Fruit fly (Drosophila melanogaster) whole organism, embryonic: ENCODE results near the gene CG15876.

Experiments used
- Awh ChIP-seq: fragments of 200-800 bp; sonication (Bioruptor generic); IDR thresholded peaks from 2 replicates; pipeline ENCODE4, ENCODE4 v1.3.6; 2022; ENCODE audit warnings: missing biosample characterization, missing genetic modification characterization
- BEAF-32 ChIP-seq: fragments of 200-800 bp; sonication (Bioruptor generic); optimal IDR thresholded peaks from 3 replicates; lab custom pipeline; 2017; ENCODE audit warnings: missing biosample characterization, missing genetic modification characterization, mild to moderate bottlenecking, moderate library complexity, missing genetic modification reagents
- CG10565 ChIP-seq: fragments of 200-800 bp; sonication (Bioruptor generic); optimal IDR thresholded peaks from 3 replicates; lab custom pipeline; 2016; ENCODE audit warnings: missing biosample characterization, mild to moderate bottlenecking, missing genetic modification characterization
- CG11093 ChIP-seq: fragments of 200-800 bp; sonication (Bioruptor generic); IDR thresholded peaks from 3 replicates; pipeline ENCODE4 v1.3.6; 2022; ENCODE audit warnings: missing biosample characterization, missing genetic modification characterization
- CG11247 ChIP-seq: fragments of 200-800 bp; sonication (Bioruptor generic); IDR thresholded peaks from 2 replicates; pipeline ENCODE4 v1.3.6; 2022; ENCODE audit warnings: missing biosample characterization, missing genetic modification characterization
- CG12391 ChIP-seq: fragments of 200-800 bp; sonication (Bioruptor generic); optimal IDR thresholded peaks from 3 replicates; lab custom pipeline; 2018; ENCODE audit warnings: missing biosample characterization, mild to moderate bottlenecking, missing genetic modification characterization, moderate library complexity
- CG14441 ChIP-seq: fragments of 200-800 bp; sonication (Bioruptor generic); IDR thresholded peaks from 2 replicates; pipeline ENCODE4 v1.3.6; 2022; ENCODE audit warnings: missing biosample characterization, missing genetic modification characterization
- CG15696 ChIP-seq: fragments of 200-800 bp; sonication (Bioruptor generic); optimal IDR thresholded peaks from 2 replicates; lab custom pipeline; 2019; ENCODE audit warnings: missing biosample characterization, mild to moderate bottlenecking, missing genetic modification characterization, moderate library complexity
- CG17359 ChIP-seq: fragments of 200-800 bp; sonication (Bioruptor generic); optimal IDR thresholded peaks from 3 replicates; lab custom pipeline; 2018; ENCODE audit warnings: missing biosample characterization, mild to moderate bottlenecking, missing genetic modification characterization, moderate library complexity
- CG2889 ChIP-seq: fragments of 200-800 bp; sonication (Bioruptor generic); IDR thresholded peaks from 3 replicates; pipeline ENCODE4 v1.3.6; 2022; ENCODE audit warnings: missing biosample characterization, missing genetic modification characterization
- CG3838 ChIP-seq: fragments of 200-800 bp; sonication (Bioruptor generic); optimal IDR thresholded peaks from 3 replicates; lab custom pipeline; 2016; ENCODE audit warnings: missing biosample characterization, missing genetic modification characterization
- CG3847 ChIP-seq: fragments of 200-800 bp; sonication (Bioruptor generic); IDR thresholded peaks from 2 replicates; pipeline ENCODE4 v1.3.6; 2022; ENCODE audit warnings: missing biosample characterization, missing genetic modification characterization
- CG4328 ChIP-seq: fragments of 200-800 bp; sonication (Bioruptor generic); optimal IDR thresholded peaks from 3 replicates; lab custom pipeline; 2017; ENCODE audit warnings: missing biosample characterization, missing genetic modification reagents, missing genetic modification characterization
- CG7271 ChIP-seq: fragments of 200-800 bp; sonication (Bioruptor generic); optimal IDR thresholded peaks from 2 replicates; lab custom pipeline; 2018; ENCODE audit warnings: missing biosample characterization, mild to moderate bottlenecking, missing genetic modification characterization, moderate library complexity
- Fer1 ChIP-seq: fragments of 200-800 bp; sonication (Bioruptor generic); optimal IDR thresholded peaks from 2 replicates; lab custom pipeline; 2017; ENCODE audit warnings: missing biosample characterization, mild to moderate bottlenecking, missing genetic modification characterization
- H2.0 ChIP-seq: fragments of 200-800 bp; sonication (Bioruptor generic); IDR thresholded peaks from 2 replicates; pipeline ENCODE4 v1.3.6; 2022; ENCODE audit warnings: missing biosample characterization, missing genetic modification characterization
- Hr78 ChIP-seq, 2 experiments: fragments of 200-800 bp in 1 of 2; fragments of >200 bp in 1 of 2; sonication (Bioruptor generic) in 1 of 2; optimal IDR thresholded peaks; 2 replicates each; lab custom pipeline; 2017 to 2019; ENCODE audit warnings: missing biosample characterization in 2 of 2, missing genetic modification characterization in 2 of 2, mild to moderate bottlenecking in 1 of 2, moderate library complexity in 1 of 2
- Hsf ChIP-seq: fragments of 200-800 bp; sonication (Bioruptor generic); optimal IDR thresholded peaks from 3 replicates; lab custom pipeline; 2016; ENCODE audit warnings: missing biosample characterization, missing genetic modification characterization
- Jarid2 ChIP-seq: fragments of 200-800 bp; sonication (Bioruptor generic); optimal IDR thresholded peaks from 3 replicates; lab custom pipeline; 2017; ENCODE audit warnings: mild to moderate bottlenecking, missing biosample characterization, missing genetic modification reagents, missing genetic modification characterization
- Six4 ChIP-seq: fragments of 200-800 bp; sonication (Bioruptor generic); optimal IDR thresholded peaks from 2 replicates; lab custom pipeline; 2016; ENCODE audit warnings: missing biosample characterization, missing genetic modification characterization
- Vsx1 ChIP-seq: fragments of 200-800 bp; sonication (Bioruptor generic); optimal IDR thresholded peaks from 2 replicates; lab custom pipeline; 2017; ENCODE audit warnings: missing biosample characterization, mild to moderate bottlenecking, missing genetic modification characterization, missing genetic modification reagents
- Xrp1 ChIP-seq: fragments of 200-800 bp; sonication (Bioruptor generic); IDR thresholded peaks from 2 replicates; pipeline ENCODE4 v1.3.6; 2022; ENCODE audit warnings: missing biosample characterization, missing genetic modification characterization
- ase ChIP-seq: fragments of 200-800 bp; sonication (Bioruptor generic); IDR thresholded peaks from 3 replicates; pipeline ENCODE4 v1.3.6; 2022; ENCODE audit warnings: missing biosample characterization, missing genetic modification characterization
- dimm ChIP-seq: fragments of 200-800 bp; sonication (Bioruptor generic); IDR thresholded peaks from 2 replicates; pipeline ENCODE4 v1.3.6; 2022; ENCODE audit warnings: missing biosample characterization, missing genetic modification characterization
- disco-r ChIP-seq: fragments of 200-800 bp; sonication (Bioruptor generic); optimal IDR thresholded peaks from 2 replicates; lab custom pipeline; 2016; ENCODE audit warnings: missing biosample characterization, missing genetic modification characterization
- dm ChIP-seq: fragments of 200-800 bp; sonication (Bioruptor generic); optimal IDR thresholded peaks from 3 replicates; lab custom pipeline; 2016; ENCODE audit warnings: missing biosample characterization, missing genetic modification characterization
- eve ChIP-seq, 2 experiments: fragments of >200 bp; optimal IDR thresholded peaks; 2 replicates each; lab custom pipeline; 2017; ENCODE audit warnings: missing biosample characterization in 2 of 2, missing genetic modification characterization in 2 of 2
- eyg ChIP-seq: fragments of 200-800 bp; sonication (Bioruptor generic); optimal IDR thresholded peaks from 3 replicates; lab custom pipeline; 2016; ENCODE audit warnings: missing biosample characterization, missing genetic modification characterization
- fd64A ChIP-seq: fragments of 200-800 bp; sonication (Bioruptor generic); optimal IDR thresholded peaks from 3 replicates; lab custom pipeline; 2018; ENCODE audit warnings: missing biosample characterization, mild to moderate bottlenecking, missing genetic modification characterization
- insv ChIP-seq, 2 experiments: fragments of 200-800 bp; sonication (Bioruptor generic); optimal IDR thresholded peaks; 3 replicates each; lab custom pipeline; 2016 to 2018; ENCODE audit warnings: missing biosample characterization in 2 of 2, missing genetic modification characterization in 2 of 2
- ken ChIP-seq: fragments of 200-800 bp; sonication (Bioruptor generic); IDR thresholded peaks from 3 replicates; pipeline ENCODE4 v1.3.6; 2022; ENCODE audit warnings: missing biosample characterization, missing genetic modification characterization
- maf-S ChIP-seq: fragments of 200-800 bp; sonication (Bioruptor generic); optimal IDR thresholded peaks from 2 replicates; lab custom pipeline; 2016; ENCODE audit warnings: missing biosample characterization, missing genetic modification characterization
- prd ChIP-seq, 3 experiments: fragments of >200 bp in 2 of 3; fragments of 200-800 bp in 1 of 3; sonication (Bioruptor generic) in 1 of 3; optimal IDR thresholded peaks in 2 of 3; IDR thresholded peaks in 1 of 3; 2 replicates in 2 of 3; 3 replicates in 1 of 3; pipeline versions ENCODE4 v1.3.6 to Lab custom; 2017 to 2022; ENCODE audit warnings: missing biosample characterization in 1 of 3, missing genetic modification characterization in 1 of 3
- sisA ChIP-seq: fragments of 200-800 bp; sonication (Bioruptor generic); IDR thresholded peaks from 2 replicates; pipeline ENCODE4 v1.3.6; 2022; ENCODE audit warnings: missing biosample characterization, missing genetic modification characterization
- tap ChIP-seq: fragments of 200-800 bp; optimal IDR thresholded peaks from 3 replicates; lab custom pipeline; 2019; ENCODE audit warnings: missing biosample characterization, mild to moderate bottlenecking, missing genetic modification characterization, moderate library complexity
- trh ChIP-seq: fragments of 200-800 bp; sonication (Bioruptor generic); optimal IDR thresholded peaks from 2 replicates; lab custom pipeline; 2016; ENCODE audit warnings: missing biosample characterization, missing genetic modification characterization
- zen ChIP-seq: fragments of 200-800 bp; sonication (Bioruptor generic); optimal IDR thresholded peaks from 3 replicates; lab custom pipeline; 2018; ENCODE audit warnings: missing biosample characterization, mild to moderate bottlenecking, missing genetic modification characterization, moderate library complexity
- zf30C ChIP-seq: fragments of 200-800 bp; sonication (Bioruptor generic); optimal IDR thresholded peaks from 3 replicates; lab custom pipeline; 2018; ENCODE audit warnings: missing biosample characterization, mild to moderate bottlenecking, missing genetic modification characterization

Gene CG15876

dm6 chr3L:4684622-4685276 is 9.9 kb downstream of the CG15876 start (continued):
- TF ChIP-seq Vsx1 (GFP tag; lab: Kevin White, UChicago) (no peak), Jarid2 (GFP tag; lab: Kevin White, UChicago) (no peak), maf-S (no peak), sisA (GFP tag; lab: Robert Waterston, UW) (no peak), CG11093 (GFP tag; lab: Robert Waterston, UW) (no peak)

dm6 chr3L:4679063-4679462 is 15.6 kb downstream of the CG15876 start:
- TF ChIP-seq H2.0 (GFP tag; lab: Robert Waterston, UW) (no peak), tap (tag; lab: Kevin White, UChicago) (no peak), insv (GFP tag; optimal IDR thresholded peaks at IDR 0.05; lab: Kevin White, UChicago) (no peak), CG17359 (tag; lab: Kevin White, UChicago) (no peak), CG3838 (GFP tag; lab: Kevin White, UChicago) (no peak), CG15696 (no peak), Xrp1 (GFP tag; lab: Robert Waterston, UW) (0 out of 2 replicates have a peak, but pooled peaks have one; percentile 9), ken (GFP tag; lab: Robert Waterston, UW) (no peak), Awh (no peak), disco-r (GFP tag; lab: Kevin White, UChicago) (no peak), BEAF-32 (GFP tag; lab: Kevin White, UChicago) (no peak), dm (GFP tag; lab: Kevin White, UChicago) (no peak), Hr78 (GFP tag; optimal IDR thresholded peaks at IDR 0.05; lab: Kevin White, UChicago) (no peak), zf30C (no peak), Jarid2 (GFP tag; lab: Kevin White, UChicago) (no peak), Six4 (GFP tag; lab: Kevin White, UChicago) (no peak), eve (GFP tag; optimal IDR thresholded peaks at IDR 0.05; lab: Kevin White, UChicago) (no peak), CG14441 (GFP tag; lab: Robert Waterston, UW) (no peak), prd (optimal IDR thresholded peaks at IDR 0.05; lab: Kevin White, UChicago) (no peak), prd (GFP tag; IDR thresholded peaks at IDR 0.05; lab: Robert Waterston, UW) (peak; percentile 56; the same call in 2 of the 3 replicates), CG12391 (tag; lab: Kevin White, UChicago) (no peak), CG7271 (tag; lab: Kevin White, UChicago) (peak; percentile 8), trh (GFP tag; lab: Kevin White, UChicago) (no peak), ase (GFP tag; lab: Robert Waterston, UW) (no peak), Fer1 (GFP tag; lab: Kevin White, UChicago) (no peak), CG3847 (GFP tag; lab: Robert Waterston, UW) (no peak), CG11247 (GFP tag; lab: Robert Waterston, UW) (no peak), CG2889 (GFP tag; lab: Robert Waterston, UW) (no peak), dimm (GFP tag; lab: Robert Waterston, UW) (no peak), zen (peak; percentile 68), Hsf (no peak), CG4328 (GFP tag; lab: Kevin White, UChicago) (no peak), eyg (no peak), fd64A (GFP tag; lab: Kevin White, UChicago) (no peak), CG10565 (GFP tag; lab: Kevin White, UChicago) (no peak)
